Worm (Caenorhabditis elegans): Measurements from ENCODE around the gene Y24F12A.1.

Y24F12A.1 gene

ce11 chrIV:11571374-11571839 is 33.6 kb upstream of the Y24F12A.1 start (continued):
- TF ChIP-seq efl-3 (GFP tag; optimal IDR thresholded peaks at IDR 0.05), result no peak
- no peak for TF ChIP-seq nhr-84 (tag; optimal IDR thresholded peaks at IDR 0.05)
- TF ChIP-seq nhr-85 (tag), result peak; percentile 91
- no peak for TF ChIP-seq isw-1 (GFP tag; IDR thresholded peaks at IDR 0.05)
- no peak for TF ChIP-seq sox-4 (tag; optimal IDR thresholded peaks at IDR 0.05)
- TF ChIP-seq dpl-1 (GFP tag; optimal IDR thresholded peaks at IDR 0.05), result peak in 1 of 3 experiments; percentile 23
- TF ChIP-seq zag-1 (tag; optimal IDR thresholded peaks at IDR 0.05), result no peak
- no peak for TF ChIP-seq aly-2 (tag; optimal IDR thresholded peaks at IDR 0.05)
- peak in 1 of 6 experiments; percentile 4 for TF ChIP-seq elt-3 (tag; optimal IDR thresholded peaks at IDR 0.05)
- peak; percentile 10 for TF ChIP-seq C04F5.9 (tag; optimal IDR thresholded peaks at IDR 0.05)
- TF ChIP-seq ceh-82 (tag; optimal IDR thresholded peaks at IDR 0.05), result no peak
- TF ChIP-seq skn-1 (tag; optimal IDR thresholded peaks at IDR 0.05), result no peak
- TF ChIP-seq egl-27 (tag; optimal IDR thresholded peaks at IDR 0.05), result no peak
- TF ChIP-seq mdl-1 (tag; optimal IDR thresholded peaks at IDR 0.05), result no peak
- no peak for TF ChIP-seq lir-3 (tag; optimal IDR thresholded peaks at IDR 0.05; ENCODE audit: poor library complexity)
- TF ChIP-seq Y116A8C.19 (tag; optimal IDR thresholded peaks at IDR 0.05; ENCODE audit: borderline replicate concordance), result no peak
- no peak for TF ChIP-seq F16B12.6 (tag; optimal IDR thresholded peaks at IDR 0.05)
- no peak for TF ChIP-seq lin-39 (tag; optimal IDR thresholded peaks at IDR 0.05)
- no peak for TF ChIP-seq lin-13 (GFP tag; optimal IDR thresholded peaks at IDR 0.05)
- TF ChIP-seq ceh-8 (GFP tag; optimal IDR thresholded peaks at IDR 0.05), result no peak
- TF ChIP-seq ets-5 (GFP tag; IDR thresholded peaks at IDR 0.05), result no peak
- TF ChIP-seq rnt-1 (tag; optimal IDR thresholded peaks at IDR 0.05), result peak; percentile 49
- no peak for TF ChIP-seq ceh-88 (GFP tag; IDR thresholded peaks at IDR 0.05)
- TF ChIP-seq nhr-20 (tag; optimal IDR thresholded peaks at IDR 0.05), result peak; percentile 7
- TF ChIP-seq zip-4 (GFP tag; optimal IDR thresholded peaks at IDR 0.05), result no peak
- TF ChIP-seq unc-98 (GFP tag; IDR thresholded peaks at IDR 0.05), result no peak
- peak; percentile 92 for TF ChIP-seq lin-14 (GFP tag; optimal IDR thresholded peaks at IDR 0.05)
- TF ChIP-seq mep-1 (tag; optimal IDR thresholded peaks at IDR 0.05), result peak; percentile 57
- TF ChIP-seq lsy-2 (tag; optimal IDR thresholded peaks at IDR 0.05), result peak in 1 of 2 experiments; percentile 39
- no peak for TF ChIP-seq mef-2 (tag; optimal IDR thresholded peaks at IDR 0.05)
- TF ChIP-seq dsc-1 (tag; optimal IDR thresholded peaks at IDR 0.05), result no peak
- TF ChIP-seq fkh-4 (tag; optimal IDR thresholded peaks at IDR 0.05; ENCODE audit: borderline replicate concordance), result no peak
- peak; percentile 13 for TF ChIP-seq C16A3.4 (tag; optimal IDR thresholded peaks at IDR 0.05)
- TF ChIP-seq nhr-237 (tag; optimal IDR thresholded peaks at IDR 0.05), result no peak
- no peak for TF ChIP-seq tbx-2 (tag; optimal IDR thresholded peaks at IDR 0.05)
- no peak for TF ChIP-seq mab-9 (GFP tag; IDR thresholded peaks at IDR 0.05)
- TF ChIP-seq ama-1 (optimal IDR thresholded peaks at IDR 0.05), result no peak
- no peak for TF ChIP-seq pag-3 (tag; optimal IDR thresholded peaks at IDR 0.05; ENCODE audit: borderline replicate concordance, insufficient read depth)
- TF ChIP-seq hlh-17 (GFP tag; optimal IDR thresholded peaks at IDR 0.05; ENCODE audit: borderline replicate concordance), result no peak
- no peak for TF ChIP-seq unc-62 (GFP tag; optimal IDR thresholded peaks at IDR 0.05)
- no peak for TF ChIP-seq egl-13 (tag; optimal IDR thresholded peaks at IDR 0.05)
- no peak for TF ChIP-seq ces-1 (GFP tag; optimal IDR thresholded peaks at IDR 0.05)
- no peak for TF ChIP-seq unc-30 (tag; optimal IDR thresholded peaks at IDR 0.05)
- TF ChIP-seq elt-2 (tag; optimal IDR thresholded peaks at IDR 0.05), result no peak
- TF ChIP-seq ztf-4 (tag; optimal IDR thresholded peaks at IDR 0.05), result no peak
- TF ChIP-seq sup-37 (GFP tag; optimal IDR thresholded peaks at IDR 0.05), result no peak
- no peak for TF ChIP-seq nhr-28 (tag; optimal IDR thresholded peaks at IDR 0.05)
- TF ChIP-seq lin-35 (GFP tag; optimal IDR thresholded peaks at IDR 0.05), result peak in 1 of 2 experiments; percentile 18
- TF ChIP-seq nhr-90 (tag; optimal IDR thresholded peaks at IDR 0.05; ENCODE audit: poor library complexity), result no peak
- TF ChIP-seq aha-1 (tag; optimal IDR thresholded peaks at IDR 0.05), result no peak
- no peak for TF ChIP-seq ceh-90 (tag; optimal IDR thresholded peaks at IDR 0.05)
- no peak for TF ChIP-seq C34B4.2 (tag; optimal IDR thresholded peaks at IDR 0.05)
